Worm (Caenorhabditis elegans): ENCODE data around the gene F20H11.1.

DNA sequence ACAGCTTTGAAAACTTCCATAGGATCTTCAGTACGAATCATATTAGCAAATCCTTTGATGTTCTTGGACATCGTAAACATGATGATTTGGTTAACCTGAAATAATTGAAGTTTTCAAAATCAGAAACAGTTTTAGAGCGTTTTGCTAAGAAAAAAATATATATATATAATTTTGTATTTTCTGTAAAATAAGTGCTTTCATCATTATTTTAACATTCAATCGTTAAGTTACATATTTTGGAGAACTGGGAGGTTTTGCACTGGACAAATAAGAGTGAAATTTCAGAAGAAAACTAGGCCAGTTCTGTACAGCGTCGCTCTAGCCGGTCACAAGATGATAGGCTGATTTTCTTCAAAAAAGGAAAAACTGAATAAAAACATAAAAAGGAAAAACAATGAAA lies 13.5 kb downstream of the F20H11.1 start, which contains the start of gene F27B3.6:
- TF ChIP-seq ama-1 (optimal IDR thresholded peaks at IDR 0.05) (no peak), ets-7 (tag; optimal IDR thresholded peaks at IDR 0.05) (no peak), tbx-11 (GFP tag; IDR thresholded peaks at IDR 0.05) (no peak), scrt-1 (GFP tag; IDR thresholded peaks at IDR 0.05) (no peak), sea-1 (GFP tag; conservative IDR thresholded peaks at IDR 0.05) (no peak), hmbx-1 (tag; optimal IDR thresholded peaks at IDR 0.05) (no peak), tbx-37 (GFP tag; conservative IDR thresholded peaks at IDR 0.05) (no peak), hnd-1 (tag; optimal IDR thresholded peaks at IDR 0.05) (no peak), ceh-13 (GFP tag; optimal IDR thresholded peaks at IDR 0.05) (no peak)
